Fruit fly (Drosophila melanogaster) whole organism, wandering third instar larva: Measurements from ENCODE around the gene IFT57.

Experiments used
- Abd-B ChIP-seq: fragments of >200 bp; optimal IDR thresholded peaks from 2 replicates; lab custom pipeline; 2017; ENCODE audit warnings: missing biosample characterization, missing genetic modification characterization
- Rel ChIP-seq, 2 experiments: fragments of 200-800 bp; sonication (Bioruptor generic) in 1 of 2; optimal IDR thresholded peaks; 2 replicates in 1 of 2; 3 replicates in 1 of 2; lab custom pipeline; 2016 to 2019; ENCODE audit warnings: mild to moderate bottlenecking in 2 of 2, missing biosample characterization in 2 of 2, missing genetic modification characterization in 2 of 2, moderate library complexity in 1 of 2
- br ChIP-seq: fragments of 200-800 bp; sonication (Bioruptor generic); optimal IDR thresholded peaks from 2 replicates; lab custom pipeline; 2016; ENCODE audit warnings: missing biosample characterization, missing genetic modification characterization
- ey ChIP-seq: fragments of 200-800 bp; sonication (Bioruptor generic); optimal IDR thresholded peaks from 2 replicates; lab custom pipeline; 2016; ENCODE audit warnings: missing biosample characterization, missing genetic modification characterization
- jim ChIP-seq: fragments of 175-275, 200-325 bp; sonication (Bioruptor generic); optimal IDR thresholded peaks from 2 replicates; lab custom pipeline; 2016; ENCODE audit warnings: missing biosample characterization, mild to moderate bottlenecking, missing genetic modification characterization
- lola ChIP-seq: fragments of >200 bp; optimal IDR thresholded peaks from 2 replicates; lab custom pipeline; 2017; ENCODE audit warnings: missing biosample characterization, missing genetic modification characterization
- sv ChIP-seq: fragments of 200-800 bp; sonication (Bioruptor generic); optimal IDR thresholded peaks from 3 replicates; lab custom pipeline; 2016; ENCODE audit warnings: missing biosample characterization, missing genetic modification characterization
- usp ChIP-seq: fragments of >200 bp; optimal IDR thresholded peaks from 2 replicates; lab custom pipeline; 2017; ENCODE audit warnings: missing biosample characterization, missing genetic modification characterization

DNA sequence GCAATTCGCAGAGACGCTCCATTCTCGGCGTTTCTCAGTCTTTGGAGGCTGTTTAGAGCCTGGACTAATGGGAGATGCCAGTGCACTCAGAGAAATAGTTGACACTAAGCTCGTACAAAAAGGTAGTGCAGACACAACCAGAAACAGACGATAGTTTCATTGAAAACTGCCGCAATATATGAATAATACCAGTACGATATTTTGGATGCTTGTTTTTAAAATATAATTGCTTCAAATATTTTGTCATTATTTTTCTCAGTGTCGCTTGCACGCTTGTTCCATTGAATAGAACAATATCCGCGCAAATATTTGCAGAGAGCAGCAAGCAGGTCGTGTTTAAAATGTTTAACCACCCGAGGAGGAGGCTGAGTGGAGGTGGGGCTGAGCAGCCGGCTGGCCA lies 45.9 kb downstream of the IFT57 start:
- TF ChIP-seq ey (GFP tag; lab: Kevin White, UChicago) (no peak), usp (no peak), Rel (GFP tag; optimal IDR thresholded peaks at IDR 0.05; lab: Kevin White, UChicago) (no peak), Rel (tag; optimal IDR thresholded peaks at IDR 0.05; lab: Kevin White, UChicago) (no peak), Abd-B (GFP tag; lab: Kevin White, UChicago) (no peak), lola (GFP tag; lab: Kevin White, UChicago) (no peak), sv (no peak), br (GFP tag; lab: Kevin White, UChicago) (no peak), jim (GFP tag; lab: Kevin White, UChicago) (no peak)
